Fruit fly (Drosophila melanogaster) Kc167 (cell line): ENCODE data around the gene CG15279.
"Not testable (repeated sequence)": the region's sequence is repeated elsewhere in the genome, so short reads cannot be mapped to it uniquely, and the experiment has no call there.

Experiments used
- Myc ChIP-seq: fragments of >200 bp; optimal IDR thresholded peaks from 2 replicates; lab custom pipeline; 2017; ENCODE audit warnings: missing external identifiers
- Sin3A ChIP-seq: fragments of >200 bp; optimal IDR thresholded peaks from 2 replicates; lab custom pipeline; 2018; ENCODE audit warnings: missing external identifiers
- h ChIP-seq: fragments of >200 bp; optimal IDR thresholded peaks from 3 replicates; lab custom pipeline; 2018; ENCODE audit warnings: missing external identifiers
- insv ChIP-seq: fragments of >200 bp; optimal IDR thresholded peaks from 3 replicates; lab custom pipeline; 2018; ENCODE audit warnings: missing external identifiers
- psq ChIP-seq: fragments of >200 bp; optimal IDR thresholded peaks from 2 replicates; lab custom pipeline; 2017; ENCODE audit warnings: missing external identifiers
- ttk ChIP-seq: sonication (Bioruptor generic); optimal IDR thresholded peaks from 2 replicates; lab custom pipeline; 2017; ENCODE audit warnings: missing external identifiers

CG15279 gene

DNA sequence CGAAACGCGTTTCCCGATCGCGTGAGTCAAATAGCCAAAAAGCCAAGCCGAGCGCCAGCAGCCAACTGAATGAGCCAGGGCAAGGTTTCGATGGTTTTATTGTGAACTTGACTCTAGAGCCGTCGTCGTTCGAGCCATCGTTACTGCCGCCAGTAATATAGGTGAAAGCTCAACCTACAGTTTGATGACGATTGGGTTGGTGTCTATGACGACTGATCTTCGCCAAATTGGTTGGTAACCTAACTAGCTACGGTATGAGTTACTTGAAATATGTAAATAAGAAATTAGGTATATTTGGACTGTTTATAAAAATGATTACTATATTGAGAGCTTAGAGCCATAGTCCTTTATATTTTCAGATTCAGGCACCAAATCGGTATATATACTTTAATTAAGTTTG, at the start of gene CG15279:
TSS of gene CG15279 (minus strand) at position 72 of the 400 bp plus-strand sequence.
- TF ChIP-seq psq (lab: Kevin White, UChicago), result no peak
- no peak for TF ChIP-seq Sin3A (lab: Kevin White, UChicago)
- TF ChIP-seq insv (lab: Kevin White, UChicago), result no peak
- TF ChIP-seq Myc (lab: Kevin White, UChicago), result no peak
- TF ChIP-seq ttk (lab: Kevin White, UChicago), result no peak
- no peak for TF ChIP-seq h (lab: Kevin White, UChicago)

DNA sequence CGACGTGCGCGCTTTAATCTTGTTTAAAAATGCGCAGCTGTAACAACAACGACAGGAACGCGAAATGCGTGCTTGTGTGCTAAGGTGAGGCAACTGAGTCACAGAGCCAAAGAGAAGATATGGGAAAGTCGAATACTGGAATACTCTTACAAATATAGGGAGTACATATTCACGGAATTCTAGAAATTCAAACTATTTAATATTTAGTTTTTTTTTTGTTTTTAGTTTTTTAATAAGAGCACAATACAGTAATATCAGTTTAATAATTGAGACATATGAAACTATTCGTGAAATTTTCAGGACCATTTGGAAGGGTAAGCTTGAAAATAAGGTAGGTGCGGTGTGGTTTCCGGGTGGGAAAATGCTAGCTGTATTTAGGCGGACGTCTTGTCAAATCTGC, 36.0 kb upstream of the CG15279 start:
- TF ChIP-seq ttk (lab: Kevin White, UChicago) (no peak), h (lab: Kevin White, UChicago) (no peak), psq (lab: Kevin White, UChicago) (no peak), insv (lab: Kevin White, UChicago) (no peak), Sin3A (lab: Kevin White, UChicago) (no peak), Myc (lab: Kevin White, UChicago) (no peak)

DNA sequence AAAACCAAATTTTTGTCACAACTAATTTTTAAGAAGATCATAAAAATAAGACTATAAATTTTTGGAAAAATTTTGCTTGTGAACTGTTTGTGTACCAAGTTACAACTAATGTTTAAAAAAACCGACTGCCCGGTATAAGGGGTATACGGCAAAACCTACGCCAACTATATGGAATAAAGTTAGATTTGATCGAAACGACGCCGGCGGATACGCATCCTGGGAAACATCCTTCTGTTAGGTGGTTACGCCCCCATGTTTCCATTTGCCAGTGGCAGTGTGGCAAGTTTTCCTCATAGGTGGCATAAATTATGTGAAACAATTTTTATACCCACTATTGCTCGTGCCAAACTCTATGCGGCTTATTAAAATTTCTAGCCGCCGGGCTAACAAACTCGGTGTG, 32.1 kb upstream of the CG15279 start, which contains the start of gene ProtB:
TSS of gene ProtB (minus strand) at position 101 of the 400 bp plus-strand sequence.
- not testable (repeated sequence) for TF ChIP-seq Sin3A, Myc, h (lab: Kevin White, UChicago)

DNA sequence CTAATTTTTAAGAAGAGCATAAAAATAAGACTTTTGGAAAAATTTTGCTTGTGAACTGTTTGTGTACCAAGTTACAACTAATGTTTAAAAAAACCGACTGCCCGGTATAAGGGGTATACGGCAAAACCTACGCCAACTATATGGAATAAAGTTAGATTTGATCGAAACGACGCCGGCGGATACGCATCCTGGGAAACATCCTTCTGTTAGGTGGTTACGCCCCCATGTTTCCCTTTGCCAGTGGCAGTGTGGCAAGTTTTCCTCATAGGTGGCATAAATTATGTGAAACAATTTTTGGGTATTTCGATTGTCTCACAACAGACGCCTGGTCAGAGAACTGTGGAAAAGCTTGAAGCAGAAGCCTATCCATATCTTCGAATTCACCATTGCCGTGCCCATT, 30.0 kb upstream of the CG15279 start, which contains the start of gene ProtA:
TSS of gene ProtA (minus strand) at position 101 of the 400 bp plus-strand sequence.
- not testable (repeated sequence) for TF ChIP-seq Sin3A, insv, psq (lab: Kevin White, UChicago)

DNA sequence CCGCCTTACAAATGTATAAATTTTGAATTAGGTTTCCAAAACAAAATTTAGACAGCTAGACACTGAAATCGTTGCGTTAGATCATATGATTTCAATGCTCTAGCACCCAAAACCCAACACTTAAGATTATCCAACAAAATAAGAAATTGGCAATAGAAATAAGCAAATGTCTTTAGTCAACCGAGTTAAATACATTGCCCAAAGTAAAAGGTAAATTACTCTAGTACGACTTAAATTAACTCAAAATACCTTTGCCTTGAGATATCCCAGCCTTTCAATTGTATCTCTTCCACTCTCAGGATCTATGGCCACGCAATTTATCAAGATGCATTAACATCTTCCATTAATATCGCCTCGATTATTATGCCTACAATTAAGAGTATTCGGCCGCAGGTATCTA, 24.7 kb upstream of the CG15279 start, which contains the start of gene CG15278:
TSS of gene CG15278 (minus strand) at position 101 of the 400 bp plus-strand sequence.
- TF ChIP-seq h (lab: Kevin White, UChicago), result no peak
- TF ChIP-seq psq (lab: Kevin White, UChicago), result no peak
- TF ChIP-seq insv (lab: Kevin White, UChicago), result no peak
- TF ChIP-seq ttk (lab: Kevin White, UChicago), result no peak
- TF ChIP-seq Sin3A (lab: Kevin White, UChicago), result no peak
- no peak for TF ChIP-seq Myc (lab: Kevin White, UChicago)

DNA sequence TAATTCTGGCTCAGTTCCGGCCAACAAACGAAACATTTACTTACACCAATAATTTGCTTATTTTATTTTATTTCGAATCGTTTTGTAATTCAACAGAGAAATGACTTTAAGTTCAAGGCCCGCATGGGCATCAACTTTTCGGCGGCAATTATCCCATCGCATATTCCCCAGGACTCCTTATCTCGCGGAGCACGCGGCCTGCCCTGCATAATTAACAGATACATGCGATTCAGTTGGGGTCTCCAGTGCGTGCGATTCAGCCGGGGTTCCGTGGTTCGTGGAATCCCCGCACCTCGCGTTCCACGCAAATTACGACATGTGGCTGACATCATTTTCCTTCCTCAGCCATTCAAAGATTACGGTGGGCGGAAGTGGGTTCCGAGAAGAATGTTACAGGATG, 20.4 kb upstream of the CG15279 start, which contains the start of gene CG4480:
TSS of gene CG4480 (minus strand) at position 101 of the 400 bp plus-strand sequence.
- TF ChIP-seq ttk (lab: Kevin White, UChicago) (no peak), insv (lab: Kevin White, UChicago) (no peak), Sin3A (lab: Kevin White, UChicago) (no peak), Myc (lab: Kevin White, UChicago) (no peak), h (lab: Kevin White, UChicago) (no peak)

DNA sequence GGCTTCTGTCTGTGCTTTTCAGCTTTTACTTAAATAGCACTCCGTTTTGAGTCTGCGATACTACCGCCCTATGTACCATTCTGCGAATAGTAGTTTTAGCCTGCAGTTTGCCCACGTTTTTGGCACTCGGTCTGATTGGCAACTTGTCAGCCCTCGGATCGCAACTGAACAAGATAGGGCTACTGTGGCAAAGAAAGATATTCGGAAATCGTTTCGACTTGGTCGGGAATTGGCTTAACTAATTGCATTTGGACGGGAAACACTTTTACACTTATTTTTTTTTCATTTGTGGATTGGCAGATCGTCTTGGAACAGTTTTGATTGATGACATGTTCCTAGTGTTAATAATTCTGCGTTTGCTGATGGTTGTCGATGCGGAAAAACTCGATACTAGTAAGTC, 9.5 kb downstream of the CG15279 start, which contains the start of gene CG42682:
TSS of gene CG42682 (plus strand) at position 301 of the 400 bp plus-strand sequence.
- no peak for TF ChIP-seq Myc (lab: Kevin White, UChicago)
- TF ChIP-seq ttk (lab: Kevin White, UChicago), result no peak
- no peak for TF ChIP-seq h (lab: Kevin White, UChicago)
- no peak for TF ChIP-seq psq (lab: Kevin White, UChicago)
- TF ChIP-seq Sin3A (lab: Kevin White, UChicago), result no peak

DNA sequence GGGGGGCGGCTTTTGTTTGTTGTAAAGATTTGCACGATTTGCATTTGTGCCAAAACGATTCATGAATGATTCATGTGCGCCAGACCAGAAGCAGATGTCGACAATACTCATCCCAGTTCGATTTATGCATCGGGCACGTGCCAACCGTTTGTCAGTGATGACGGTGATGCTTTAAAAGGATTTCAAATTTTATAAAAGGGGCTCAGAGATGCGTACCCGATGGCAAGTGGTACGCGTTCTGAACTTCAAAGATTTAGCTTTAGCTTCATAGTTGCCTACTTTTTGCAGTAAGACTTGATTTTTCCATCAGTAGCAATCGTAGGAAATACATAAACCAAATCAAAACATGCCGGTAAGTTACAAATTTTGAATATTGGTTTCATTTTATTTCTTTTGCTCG, 41.1 kb downstream of the CG15279 start, which contains the start of gene CG33309:
TSS of gene CG33309 (plus strand) at position 301 of the 400 bp plus-strand sequence.
- TF ChIP-seq ttk (lab: Kevin White, UChicago) (no peak), insv (lab: Kevin White, UChicago) (no peak), h (lab: Kevin White, UChicago) (no peak), Sin3A (lab: Kevin White, UChicago) (no peak), psq (lab: Kevin White, UChicago) (no peak), Myc (lab: Kevin White, UChicago) (no peak)

DNA sequence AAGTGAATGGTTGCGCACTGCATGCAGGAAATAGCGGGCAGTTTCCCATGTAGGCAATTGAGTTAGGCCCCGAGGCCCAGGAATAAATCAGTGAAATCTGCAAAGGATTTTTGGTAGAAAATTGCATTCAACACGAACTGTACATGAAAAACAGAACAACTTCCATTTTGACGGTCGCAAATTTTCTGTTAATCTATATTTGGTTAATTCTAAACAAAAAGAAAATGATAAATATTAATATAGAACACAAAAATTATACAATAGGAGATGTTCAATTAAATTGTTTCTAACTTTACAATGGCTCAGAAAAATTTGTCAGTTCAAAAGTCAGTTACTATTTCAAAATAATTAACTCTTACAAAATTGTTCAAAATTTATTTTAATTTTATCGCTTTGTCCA, 49.5 kb downstream of the CG15279 start, which contains the start of gene CG33308:
TSS of gene CG33308 (plus strand) at position 301 of the 400 bp plus-strand sequence.
- TF ChIP-seq psq (lab: Kevin White, UChicago) (no peak), insv (lab: Kevin White, UChicago) (no peak), h (lab: Kevin White, UChicago) (no peak), ttk (lab: Kevin White, UChicago) (no peak), Myc (lab: Kevin White, UChicago) (no peak), Sin3A (lab: Kevin White, UChicago) (no peak)

DNA sequence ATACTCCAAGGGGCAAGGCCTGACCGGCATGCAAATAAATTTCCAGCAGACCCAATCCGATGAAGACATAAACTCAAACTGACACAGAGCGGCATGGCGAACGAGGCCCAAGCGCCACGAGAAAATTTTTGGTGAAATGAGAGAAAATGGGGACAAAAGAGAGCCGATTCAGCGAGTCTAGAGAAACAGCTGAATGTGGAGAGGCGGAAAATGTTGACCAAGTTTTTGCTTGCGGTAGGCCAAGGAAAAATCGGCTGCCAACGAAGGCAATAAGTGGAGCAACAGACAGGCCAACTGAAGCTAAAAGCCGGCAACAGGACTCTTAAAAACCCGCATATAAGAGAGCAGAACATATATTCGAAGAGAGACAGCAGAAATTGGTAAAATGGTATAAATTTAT, 54.0 kb downstream of the CG15279 start:
- no peak for TF ChIP-seq insv (lab: Kevin White, UChicago)
- TF ChIP-seq Myc (lab: Kevin White, UChicago), result no peak
- TF ChIP-seq Sin3A (lab: Kevin White, UChicago), result no peak
- no peak for TF ChIP-seq psq (lab: Kevin White, UChicago)
- no peak for TF ChIP-seq ttk (lab: Kevin White, UChicago)
- no peak for TF ChIP-seq h (lab: Kevin White, UChicago)

DNA sequence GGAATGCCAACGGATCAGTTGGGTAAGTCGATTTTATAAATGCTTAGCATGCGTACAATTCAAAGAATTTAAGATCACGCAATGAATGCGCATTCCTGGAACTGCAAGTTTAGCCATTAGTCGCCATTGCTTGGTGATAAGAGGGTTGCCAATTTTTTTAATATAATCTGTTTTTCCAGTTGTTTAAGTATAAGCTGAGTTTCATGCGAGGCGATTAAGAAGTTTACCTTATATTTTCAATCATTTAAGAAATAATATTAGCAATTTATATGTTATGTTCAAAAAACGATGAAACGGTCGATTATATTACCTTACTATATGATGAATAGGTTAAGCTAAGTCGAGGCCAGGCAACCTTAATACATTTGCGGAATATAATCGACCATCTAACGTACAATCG, 55.0 kb downstream of the CG15279 start, which contains the start of gene CG18420:
TSS of gene CG18420 (minus strand) at position 101 of the 400 bp plus-strand sequence.
- no peak for TF ChIP-seq ttk (lab: Kevin White, UChicago)
- no peak for TF ChIP-seq Sin3A (lab: Kevin White, UChicago)
- no peak for TF ChIP-seq h (lab: Kevin White, UChicago)
- TF ChIP-seq Myc (lab: Kevin White, UChicago), result no peak
- TF ChIP-seq insv (lab: Kevin White, UChicago), result no peak
- TF ChIP-seq psq (lab: Kevin White, UChicago), result no peak
